Fruit fly (Drosophila melanogaster): ENCODE results near the gene Pmi.

The Pmi gene

dm6 chr3L:5777114-5777513 lies 2.7 kb upstream of the Pmi start, which contains the start of gene vito (continued):
- TF ChIP-seq dysf (GFP tag; IDR thresholded peaks at IDR 0.05): no peak
- TF ChIP-seq CG10959 (GFP tag; IDR thresholded peaks at IDR 0.05): no peak
- TF ChIP-seq CG6272 (GFP tag; IDR thresholded peaks at IDR 0.05): no peak
- no peak for TF ChIP-seq bsh (GFP tag; optimal IDR thresholded peaks at IDR 0.05)
- TF ChIP-seq CG2875 (GFP tag; optimal IDR thresholded peaks at IDR 0.05): no peak
- no peak for TF ChIP-seq CG18764 (GFP tag; optimal IDR thresholded peaks at IDR 0.05)
- no peak for TF ChIP-seq grau (tag; optimal IDR thresholded peaks at IDR 0.05)
- TF ChIP-seq Ada2b (GFP tag; IDR thresholded peaks at IDR 0.05): no peak
- no peak for TF ChIP-seq Sin3A (optimal IDR thresholded peaks at IDR 0.05)
- no peak for TF ChIP-seq pfk (GFP tag; optimal IDR thresholded peaks at IDR 0.05)
- TF ChIP-seq CG7987 (GFP tag; optimal IDR thresholded peaks at IDR 0.05): no peak
- no peak for TF ChIP-seq CG17328 (GFP tag; IDR thresholded peaks at IDR 0.05)
- TF ChIP-seq tup (GFP tag; optimal IDR thresholded peaks at IDR 0.05): no peak
- TF ChIP-seq CG33557 (GFP tag; optimal IDR thresholded peaks at IDR 0.05): no peak
- no peak for TF ChIP-seq Sry-δ (GFP tag; optimal IDR thresholded peaks at IDR 0.05)
- no peak for TF ChIP-seq trh (GFP tag; optimal IDR thresholded peaks at IDR 0.05)
- TF ChIP-seq Hey (tag; optimal IDR thresholded peaks at IDR 0.05): no peak
- no peak for TF ChIP-seq Dad (GFP tag; optimal IDR thresholded peaks at IDR 0.05)
- TF ChIP-seq Awh (GFP tag; IDR thresholded peaks at IDR 0.05): no peak
- TF ChIP-seq CG9437 (GFP tag; optimal IDR thresholded peaks at IDR 0.05): peak; percentile 26
- TF ChIP-seq peb (GFP tag; IDR thresholded peaks at IDR 0.05): no peak
- peak; percentile 44; the same call in 1 of the 2 replicates for TF ChIP-seq MBD-R2 (GFP tag; IDR thresholded peaks at IDR 0.05)
- no peak for TF ChIP-seq B-H1 (GFP tag; IDR thresholded peaks at IDR 0.05)
- TF ChIP-seq Neu2 (GFP tag; optimal IDR thresholded peaks at IDR 0.05; ENCODE audit: borderline replicate concordance): no peak
- TF ChIP-seq yki (optimal IDR thresholded peaks at IDR 0.05): no peak
- TF ChIP-seq trem (tag; optimal IDR thresholded peaks at IDR 0.05): peak; percentile 11
- no peak for TF ChIP-seq CG12744 (GFP tag; optimal IDR thresholded peaks at IDR 0.05)
- no peak for TF ChIP-seq otp (GFP tag; IDR thresholded peaks at IDR 0.05)
- TF ChIP-seq crol (GFP tag; IDR thresholded peaks at IDR 0.05): no peak
- no peak for TF ChIP-seq pan (optimal IDR thresholded peaks at IDR 0.05)
- TF ChIP-seq pan (GFP tag; optimal IDR thresholded peaks at IDR 0.05 in 1 of 2, IDR thresholded peaks at IDR 0.05 in 1 of 2): no peak
- no peak for TF ChIP-seq Fer3 (tag; optimal IDR thresholded peaks at IDR 0.05)
- no peak for TF ChIP-seq cwo (GFP tag; optimal IDR thresholded peaks at IDR 0.05)
- no peak for TF ChIP-seq CG16863 (GFP tag; optimal IDR thresholded peaks at IDR 0.05)
- no peak for TF ChIP-seq Jarid2 (GFP tag; optimal IDR thresholded peaks at IDR 0.05)
- TF ChIP-seq Hand (GFP tag; optimal IDR thresholded peaks at IDR 0.05): no peak
- no peak for TF ChIP-seq nmo (GFP tag; optimal IDR thresholded peaks at IDR 0.05)
- TF ChIP-seq disco-r (GFP tag; optimal IDR thresholded peaks at IDR 0.05): no peak
- TF ChIP-seq CG18599 (GFP tag; optimal IDR thresholded peaks at IDR 0.05): no peak
- no peak for TF ChIP-seq Bdp1 (GFP tag; optimal IDR thresholded peaks at IDR 0.05)
- 0 out of 2 replicates have a peak, but pooled peaks have one; percentile 14 for TF ChIP-seq CG13287 (GFP tag; IDR thresholded peaks at IDR 0.05; ENCODE audit: partially characterized antibody)
- TF ChIP-seq nom (GFP tag; optimal IDR thresholded peaks at IDR 0.05): no peak
- peak; percentile 51 for TF ChIP-seq E2f2 (GFP tag; IDR thresholded peaks at IDR 0.05)
- TF ChIP-seq CG7839 (tag; optimal IDR thresholded peaks at IDR 0.05): no peak
- no peak for TF ChIP-seq mld (GFP tag; IDR thresholded peaks at IDR 0.05; ENCODE audit: partially characterized antibody)
- TF ChIP-seq row (GFP tag; IDR thresholded peaks at IDR 0.05): no peak
- TF ChIP-seq CG15601 (tag; optimal IDR thresholded peaks at IDR 0.05): no peak
- no peak for TF ChIP-seq Sox100B (GFP tag; optimal IDR thresholded peaks at IDR 0.05)
- TF ChIP-seq knrl (GFP tag; IDR thresholded peaks at IDR 0.05; ENCODE audit: partially characterized antibody): no peak
- peak; percentile 28 for TF ChIP-seq YL-1 (GFP tag; optimal IDR thresholded peaks at IDR 0.05)
- no peak for TF ChIP-seq Doc2 (GFP tag; IDR thresholded peaks at IDR 0.05)
- TF ChIP-seq CG30020 (tag; optimal IDR thresholded peaks at IDR 0.05): no peak

Data from whole organism, embryonic.